Fruit fly (Drosophila melanogaster) whole organism, embryonic: ENCODE data around the gene Rrp5.

Experiments
- BtbVII ChIP-seq: fragments of 200-800 bp; sonication (Bioruptor generic); optimal IDR thresholded peaks from 3 replicates; lab custom pipeline; 2017; ENCODE audit warnings: missing biosample characterization, mild to moderate bottlenecking, missing genetic modification characterization
- CG10462 ChIP-seq: fragments of 200-800 bp; sonication (Bioruptor generic); optimal IDR thresholded peaks from 2 replicates; lab custom pipeline; 2016; ENCODE audit warnings: missing biosample characterization, missing genetic modification characterization
- CG13424 ChIP-seq: fragments of 200-800 bp; sonication (Bioruptor generic); optimal IDR thresholded peaks from 2 replicates; lab custom pipeline; 2019; ENCODE audit warnings: missing biosample characterization, mild to moderate bottlenecking, missing genetic modification characterization, moderate library complexity
- CG2889 ChIP-seq: fragments of 200-800 bp; sonication (Bioruptor generic); IDR thresholded peaks from 3 replicates; pipeline ENCODE4 v1.3.6; 2022; ENCODE audit warnings: missing biosample characterization, missing genetic modification characterization
- CG32772 ChIP-seq: fragments of 200-800 bp; sonication (Bioruptor generic); IDR thresholded peaks from 2 replicates; pipeline ENCODE4 v1.3.6; 2022; ENCODE audit warnings: missing biosample characterization, missing genetic modification characterization
- CG33213 ChIP-seq: fragments of 200-800 bp; sonication (Bioruptor generic); optimal IDR thresholded peaks from 3 replicates; lab custom pipeline; 2016; ENCODE audit warnings: missing biosample characterization, missing genetic modification characterization
- CG34376 ChIP-seq: fragments of 200-800 bp; sonication (Bioruptor generic); optimal IDR thresholded peaks from 2 replicates; lab custom pipeline; 2018; ENCODE audit warnings: missing biosample characterization, mild to moderate bottlenecking, missing genetic modification characterization
- CG34422 ChIP-seq: fragments of 200-800 bp; sonication (Bioruptor generic); IDR thresholded peaks from 3 replicates; pipeline ENCODE4 v1.3.6; 2022; ENCODE audit warnings: missing biosample characterization, missing genetic modification characterization
- CG4360 ChIP-seq: fragments of 200-800 bp; sonication (Bioruptor generic); IDR thresholded peaks from 2 replicates; pipeline ENCODE4 v1.3.6; 2022; ENCODE audit warnings: missing biosample characterization, missing genetic modification characterization
- CG4707 ChIP-seq: fragments of 200-800 bp; sonication (Bioruptor generic); optimal IDR thresholded peaks from 2 replicates; lab custom pipeline; 2018; ENCODE audit warnings: missing biosample characterization, mild to moderate bottlenecking, missing genetic modification characterization, moderate library complexity
- CG7786 ChIP-seq: fragments of 200-800 bp; sonication (Bioruptor generic); optimal IDR thresholded peaks from 2 replicates; lab custom pipeline; 2016; ENCODE audit warnings: missing biosample characterization, missing genetic modification characterization
- CG7987 ChIP-seq: fragments of 200-800 bp; sonication (Bioruptor generic); optimal IDR thresholded peaks from 2 replicates; lab custom pipeline; 2018; ENCODE audit warnings: missing biosample characterization, mild to moderate bottlenecking, missing genetic modification characterization, moderate library complexity
- CG9609 ChIP-seq: fragments of 200-800 bp; sonication (Bioruptor generic); optimal IDR thresholded peaks from 3 replicates; lab custom pipeline; 2016; ENCODE audit warnings: missing biosample characterization, missing genetic modification characterization
- CG9797 ChIP-seq: fragments of 200-800 bp; sonication (Bioruptor generic); optimal IDR thresholded peaks from 3 replicates; lab custom pipeline; 2018; ENCODE audit warnings: missing biosample characterization, mild to moderate bottlenecking, missing genetic modification characterization
- HLH54F ChIP-seq: fragments of 200-800 bp; sonication (Bioruptor generic); optimal IDR thresholded peaks from 3 replicates; lab custom pipeline; 2016; ENCODE audit warnings: missing biosample characterization, missing genetic modification characterization
- Hr78 ChIP-seq, 2 experiments: fragments of 200-800 bp in 1 of 2; fragments of >200 bp in 1 of 2; sonication (Bioruptor generic) in 1 of 2; optimal IDR thresholded peaks; 2 replicates each; lab custom pipeline; 2017 to 2019; ENCODE audit warnings: missing biosample characterization in 2 of 2, missing genetic modification characterization in 2 of 2, mild to moderate bottlenecking in 1 of 2, moderate library complexity in 1 of 2
- MTF-1 ChIP-seq: fragments of 200-800 bp; sonication (Bioruptor generic); optimal IDR thresholded peaks from 2 replicates; lab custom pipeline; 2018; ENCODE audit warnings: missing biosample characterization, mild to moderate bottlenecking, missing genetic modification characterization, borderline replicate concordance
- Med ChIP-seq: fragments of 200-800 bp; sonication (Bioruptor generic); peaks from one replicate; lab custom pipeline; 2016; ENCODE audit warnings: missing biosample characterization, missing genetic modification characterization, mild to moderate bottlenecking, inconsistent platforms, moderate library complexity
- Myb ChIP-seq: fragments of 200-800 bp; sonication (Bioruptor generic); optimal IDR thresholded peaks from 2 replicates; lab custom pipeline; 2016; ENCODE audit warnings: missing biosample characterization, missing genetic modification characterization
- PHDP ChIP-seq: fragments of 200-800 bp; sonication (Bioruptor generic); optimal IDR thresholded peaks from 3 replicates; lab custom pipeline; 2018; ENCODE audit warnings: missing biosample characterization, mild to moderate bottlenecking, missing genetic modification characterization, moderate library complexity
- Pdp1 ChIP-seq, 2 experiments: fragments of 200-800 bp; sonication (Bioruptor generic); optimal IDR thresholded peaks; 3 replicates each; lab custom pipeline; 2016; ENCODE audit warnings: missing biosample characterization in 2 of 2, missing genetic modification characterization in 2 of 2, mild to moderate bottlenecking in 1 of 2, moderate library complexity in 1 of 2
- Sox100B ChIP-seq: fragments of 200-800 bp; sonication (Bioruptor generic); optimal IDR thresholded peaks from 3 replicates; lab custom pipeline; 2018; ENCODE audit warnings: missing biosample characterization, mild to moderate bottlenecking, missing genetic modification characterization
- al ChIP-seq: fragments of 200-800 bp; sonication (Bioruptor generic); IDR thresholded peaks from 2 replicates; pipeline ENCODE4 v1.3.6; 2022; ENCODE audit warnings: missing biosample characterization, missing genetic modification characterization
- bbx ChIP-seq: fragments of 200-800 bp; sonication (Bioruptor generic); IDR thresholded peaks from 2 replicates; pipeline ENCODE4 v1.3.6; 2022; ENCODE audit warnings: missing biosample characterization, missing genetic modification characterization; ENCODE audit not compliant: partially characterized antibody
- chm ChIP-seq: fragments of 200-800 bp; sonication (Bioruptor generic); IDR thresholded peaks from 2 replicates; pipeline ENCODE4 v1.3.6; 2022; ENCODE audit warnings: missing biosample characterization, missing genetic modification characterization
- dysf ChIP-seq: fragments of 200-800 bp; sonication (Bioruptor generic); IDR thresholded peaks from 3 replicates; pipeline ENCODE4 v1.3.6; 2022; ENCODE audit warnings: missing biosample characterization, missing genetic modification characterization
- en ChIP-seq: fragments of 200-800 bp; sonication (Bioruptor generic); optimal IDR thresholded peaks from 2 replicates; lab custom pipeline; 2016; ENCODE audit warnings: missing biosample characterization, missing genetic modification characterization
- exex ChIP-seq: fragments of 200-800 bp; sonication (Bioruptor generic); optimal IDR thresholded peaks from 4 replicates; lab custom pipeline; 2018; ENCODE audit warnings: missing biosample characterization, mild to moderate bottlenecking, missing genetic modification characterization, moderate library complexity
- fd96Cb ChIP-seq: fragments of 200-800 bp; sonication (Bioruptor generic); optimal IDR thresholded peaks from 2 replicates; lab custom pipeline; 2018; ENCODE audit warnings: missing biosample characterization, mild to moderate bottlenecking, missing genetic modification characterization, moderate library complexity
- gro ChIP-seq: fragments of 200-800 bp; sonication (Bioruptor generic); optimal IDR thresholded peaks from 2 replicates; lab custom pipeline; 2016; ENCODE audit warnings: missing biosample characterization, missing genetic modification characterization
- kah ChIP-seq: fragments of 200-800 bp; sonication (Bioruptor generic); optimal IDR thresholded peaks from 2 replicates; lab custom pipeline; 2018; ENCODE audit warnings: missing biosample characterization, mild to moderate bottlenecking, missing genetic modification characterization
- lov ChIP-seq, 2 experiments: fragments of 200-800 bp in 1 of 2; fragments of >200 bp in 1 of 2; sonication (Bioruptor generic) in 1 of 2; IDR thresholded peaks in 1 of 2; optimal IDR thresholded peaks in 1 of 2; 2 replicates in 1 of 2; 3 replicates in 1 of 2; pipeline versions ENCODE4 v1.3.6 to Lab custom; 2017 to 2022; ENCODE audit warnings: missing biosample characterization in 1 of 2, missing genetic modification characterization in 1 of 2
- mirr ChIP-seq: fragments of 200-800 bp; sonication (Bioruptor generic); optimal IDR thresholded peaks from 3 replicates; lab custom pipeline; 2018; ENCODE audit warnings: missing biosample characterization, mild to moderate bottlenecking, missing genetic modification characterization
- mld ChIP-seq: fragments of 200-800 bp; sonication (Bioruptor generic); IDR thresholded peaks from 3 replicates; pipeline ENCODE4 v1.3.6; 2022; ENCODE audit warnings: missing biosample characterization, missing genetic modification characterization; ENCODE audit not compliant: partially characterized antibody
- nom ChIP-seq: fragments of 200-800 bp; sonication (Bioruptor generic); optimal IDR thresholded peaks from 2 replicates; lab custom pipeline; 2017; ENCODE audit warnings: missing biosample characterization, missing genetic modification characterization, mild to moderate bottlenecking, moderate library complexity, missing genetic modification reagents
- onecut ChIP-seq: fragments of 200-800 bp; sonication (Bioruptor generic); IDR thresholded peaks from 2 replicates; pipeline ENCODE4 v1.3.6; 2022; ENCODE audit warnings: missing biosample characterization, missing genetic modification characterization
- phol ChIP-seq: fragments of 200-800 bp; sonication (Bioruptor generic); optimal IDR thresholded peaks from 3 replicates; lab custom pipeline; 2018; ENCODE audit warnings: missing biosample characterization, mild to moderate bottlenecking, missing genetic modification characterization, moderate library complexity
- pita ChIP-seq: fragments of 200-800 bp; sonication (Bioruptor generic); optimal IDR thresholded peaks from 2 replicates; lab custom pipeline; 2017; ENCODE audit warnings: missing biosample characterization, mild to moderate bottlenecking, missing genetic modification characterization
- sens ChIP-seq: fragments of 200-800 bp; sonication (Bioruptor generic); peaks from one replicate; lab custom pipeline; 2016; ENCODE audit warnings: missing biosample characterization, missing genetic modification characterization
- shn ChIP-seq: fragments of 200-800 bp; sonication (Bioruptor generic); optimal IDR thresholded peaks from 3 replicates; lab custom pipeline; 2016; ENCODE audit warnings: missing biosample characterization, missing genetic modification characterization
- sob ChIP-seq: fragments of 200-800 bp; sonication (Bioruptor generic); IDR thresholded peaks from 2 replicates; pipeline ENCODE4 v1.3.6; 2022; ENCODE audit warnings: missing biosample characterization, missing genetic modification characterization
- zf30C ChIP-seq: fragments of 200-800 bp; sonication (Bioruptor generic); optimal IDR thresholded peaks from 3 replicates; lab custom pipeline; 2018; ENCODE audit warnings: missing biosample characterization, mild to moderate bottlenecking, missing genetic modification characterization

Rrp5 gene

DNA sequence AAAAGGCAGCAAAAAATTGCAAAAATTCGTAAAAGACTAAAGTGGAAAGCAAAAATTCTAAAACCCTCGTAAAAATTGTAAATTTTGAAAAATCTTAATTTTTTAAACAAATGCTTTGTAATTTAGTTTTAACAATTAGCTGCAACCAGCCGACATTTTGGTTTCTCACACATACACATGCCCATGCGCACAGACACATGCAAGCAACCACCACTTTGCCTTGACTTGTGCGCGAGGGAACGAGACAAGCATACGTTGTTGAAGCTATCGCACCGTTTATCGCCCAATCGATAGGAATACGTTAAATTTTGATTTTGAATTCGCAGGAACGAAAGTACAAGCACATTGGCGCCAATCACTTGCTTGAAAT lies 12.8 kb downstream of the Rrp5 start (continued):
- TF ChIP-seq mld (GFP tag; lab: Robert Waterston, UW), result peak; percentile 62; the same call in 2 of the 3 replicates
- no peak for TF ChIP-seq lov (optimal IDR thresholded peaks at IDR 0.05; lab: Kevin White, UChicago)
- TF ChIP-seq lov (GFP tag; IDR thresholded peaks at IDR 0.05; lab: Robert Waterston, UW), result no peak
- TF ChIP-seq MTF-1 (GFP tag; lab: Kevin White, UChicago), result no peak
- no peak for TF ChIP-seq CG4707 (GFP tag; lab: Kevin White, UChicago)
- no peak for TF ChIP-seq sob (GFP tag; lab: Robert Waterston, UW)
- TF ChIP-seq CG2889, result no peak
- TF ChIP-seq HLH54F (GFP tag; lab: Kevin White, UChicago), result no peak
- no peak for TF ChIP-seq exex (tag; lab: Kevin White, UChicago)
- no peak for TF ChIP-seq Sox100B (GFP tag; lab: Kevin White, UChicago)
- peak; percentile 98 for TF ChIP-seq phol (tag; lab: Kevin White, UChicago)
- TF ChIP-seq CG9797 (GFP tag; lab: Kevin White, UChicago), result no peak
- TF ChIP-seq Pdp1 (GFP tag; optimal IDR thresholded peaks at IDR 0.05; lab: Kevin White, UChicago), result no peak
- peak; percentile 45; the same call in 1 of the 2 replicates for TF ChIP-seq onecut (GFP tag; lab: Robert Waterston, UW)
- TF ChIP-seq mirr, result no peak
- TF ChIP-seq PHDP (tag; lab: Kevin White, UChicago), result no peak
- TF ChIP-seq CG33213 (GFP tag; lab: Kevin White, UChicago), result no peak
- TF ChIP-seq CG7786 (GFP tag; lab: Kevin White, UChicago), result no peak
- no peak for TF ChIP-seq CG10462 (GFP tag; lab: Kevin White, UChicago)
- TF ChIP-seq dysf (GFP tag; lab: Robert Waterston, UW), result no peak
- no peak for TF ChIP-seq CG9609 (GFP tag; lab: Kevin White, UChicago)
- TF ChIP-seq CG13424, result no peak
- TF ChIP-seq Hr78 (GFP tag; optimal IDR thresholded peaks at IDR 0.05; lab: Kevin White, UChicago), result no peak
- TF ChIP-seq al (GFP tag; lab: Robert Waterston, UW), result no peak
- no peak for TF ChIP-seq kah (GFP tag; lab: Kevin White, UChicago)
- TF ChIP-seq, all 482 proteins: peak for 84

DNA sequence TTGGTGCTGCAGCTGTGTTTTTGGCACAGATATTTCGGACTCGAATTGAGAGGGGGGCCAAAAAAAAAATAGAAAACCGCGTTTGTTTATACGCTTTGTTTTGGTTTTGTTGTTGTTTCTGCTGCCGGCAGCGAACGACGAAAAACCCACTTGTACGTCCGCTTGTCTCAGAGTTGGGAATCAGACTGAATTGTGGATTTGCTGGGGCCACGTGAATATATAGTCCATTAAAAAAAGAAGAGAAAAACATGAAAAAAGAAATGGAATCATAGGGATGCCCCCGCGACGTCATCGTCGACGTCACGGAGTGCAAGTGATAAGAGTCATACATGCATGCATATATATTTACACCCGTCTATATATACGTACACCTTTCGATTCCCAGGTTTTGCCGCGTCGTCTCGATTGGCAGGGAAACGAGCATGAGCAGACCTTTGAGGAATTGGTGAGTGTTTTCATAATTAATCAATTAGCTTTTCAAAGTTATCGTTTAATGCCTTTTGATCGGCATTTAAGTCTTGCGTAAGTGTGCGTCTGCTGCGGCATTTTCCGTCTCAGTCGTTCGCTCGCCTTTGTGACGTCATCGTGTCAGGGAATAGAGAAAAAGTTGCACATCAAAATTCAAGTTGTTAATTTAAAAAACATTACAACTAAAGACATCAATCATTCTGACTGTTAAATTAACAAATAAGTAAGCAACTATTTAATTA lies 13.3 kb downstream of the Rrp5 start:
- TF ChIP-seq nom (GFP tag; lab: Kevin White, UChicago) (peak; percentile 54), CG10462 (GFP tag; lab: Kevin White, UChicago) (no peak), gro (GFP tag; lab: Kevin White, UChicago) (peak; percentile 18), CG34422 (0 out of 3 replicates have a peak, but pooled peaks have one; percentile 59), CG32772 (GFP tag; lab: Robert Waterston, UW) (peak; percentile 38; the same call in 1 of the 2 replicates), fd96Cb (tag; lab: Kevin White, UChicago) (peak; percentile 3), Med (GFP tag; lab: Kevin White, UChicago) (peak; percentile 35), CG7987 (no peak), en (peak; percentile 12), kah (GFP tag; lab: Kevin White, UChicago) (peak; percentile 12), bbx (GFP tag; lab: Robert Waterston, UW) (peak; percentile 25; the same call in 1 of the 2 replicates), Pdp1 (GFP tag; optimal IDR thresholded peaks at IDR 0.05; lab: Kevin White, UChicago) (peak in 1 of 2 experiments; percentile 99), CG34376 (GFP tag; lab: Kevin White, UChicago) (peak; percentile 4), exex (tag; lab: Kevin White, UChicago) (peak; percentile 71), zf30C (GFP tag; lab: Kevin White, UChicago) (no peak), CG4360 (GFP tag; lab: Robert Waterston, UW) (peak; percentile 69), BtbVII (peak; percentile 67), Myb (GFP tag; lab: Kevin White, UChicago) (no peak), pita (GFP tag; lab: Kevin White, UChicago) (no peak), sens (peak; percentile 21), shn (GFP tag; lab: Kevin White, UChicago) (peak; percentile 9), chm (GFP tag; lab: Robert Waterston, UW) (0 out of 2 replicates have a peak, but pooled peaks have one; percentile 8)
